Fruit fly (Drosophila melanogaster): ENCODE data around the gene CG8010.
A peak's percentile ranks its signal among the peaks of the same experiment; 100 is the strongest.

Gene CG8010

dm6 chrX:19261071-19261470, 7.6 kb downstream of the CG8010 start, which contains the start of gene rictor:
Gene rictor, minus strand, starts transcription at chrX:19261240.
- no peak for TF ChIP-seq noc (tag; optimal IDR thresholded peaks at IDR 0.05)

dm6 chrX:19260696-19260989, 8.1 kb downstream of the CG8010 start:
- no peak for TF ChIP-seq noc (tag; optimal IDR thresholded peaks at IDR 0.05)

- no peak for TF ChIP-seq noc (tag; optimal IDR thresholded peaks at IDR 0.05)
Measured at dm6 chrX:19259802-19260695, 8.6 kb downstream of the CG8010 start.

dm6 chrX:19250151-19250550, 18.5 kb downstream of the CG8010 start:
- TF ChIP-seq noc (tag; optimal IDR thresholded peaks at IDR 0.05): no peak

dm6 chrX:19249339-19249738, 19.4 kb downstream of the CG8010 start:
- no peak for TF ChIP-seq noc (tag; optimal IDR thresholded peaks at IDR 0.05)

dm6 chrX:19248426-19249217, 20.1 kb downstream of the CG8010 start, which contains the start of gene Hs3st-B:
Gene Hs3st-B, plus strand, starts transcription at chrX:19248639.
- no peak for TF ChIP-seq noc (tag; optimal IDR thresholded peaks at IDR 0.05)

- TF ChIP-seq noc (tag; optimal IDR thresholded peaks at IDR 0.05): peak; percentile 90
Measured at dm6 chrX:19247200-19248052, 21.3 kb downstream of the CG8010 start, which contains the start of gene CG7992. Gene CG7992, minus strand, starts transcription at chrX:19247250.

- peak; percentile 31 for TF ChIP-seq noc (tag; optimal IDR thresholded peaks at IDR 0.05)
Measured at dm6 chrX:19243379-19243834, 25.3 kb downstream of the CG8010 start, which contains the start of gene CG7889. Gene CG7889, plus strand, starts transcription at chrX:19243631.

- TF ChIP-seq noc (tag; optimal IDR thresholded peaks at IDR 0.05): no peak
Measured at dm6 chrX:19241790-19242373, 26.8 kb downstream of the CG8010 start, which contains the start of gene CG14196. Gene CG14196, minus strand, starts transcription at chrX:19241840.

- no peak for TF ChIP-seq noc (tag; optimal IDR thresholded peaks at IDR 0.05)
Measured at dm6 chrX:19240230-19240839, 28.4 kb downstream of the CG8010 start.

- no peak for TF ChIP-seq noc (tag; optimal IDR thresholded peaks at IDR 0.05)
Measured at dm6 chrX:19239365-19239764, 29.3 kb downstream of the CG8010 start.

- TF ChIP-seq noc (tag; optimal IDR thresholded peaks at IDR 0.05): no peak
Measured at dm6 chrX:19238613-19239012, 30.1 kb downstream of the CG8010 start.

dm6 chrX:19229855-19230433, 38.8 kb downstream of the CG8010 start:
- TF ChIP-seq noc (tag; optimal IDR thresholded peaks at IDR 0.05): no peak

dm6 chrX:19225304-19225640, 43.4 kb downstream of the CG8010 start:
- TF ChIP-seq noc (tag; optimal IDR thresholded peaks at IDR 0.05): no peak
